Worm (Caenorhabditis elegans): ENCODE data around the gene egl-44.

The egl-44 gene

DNA sequence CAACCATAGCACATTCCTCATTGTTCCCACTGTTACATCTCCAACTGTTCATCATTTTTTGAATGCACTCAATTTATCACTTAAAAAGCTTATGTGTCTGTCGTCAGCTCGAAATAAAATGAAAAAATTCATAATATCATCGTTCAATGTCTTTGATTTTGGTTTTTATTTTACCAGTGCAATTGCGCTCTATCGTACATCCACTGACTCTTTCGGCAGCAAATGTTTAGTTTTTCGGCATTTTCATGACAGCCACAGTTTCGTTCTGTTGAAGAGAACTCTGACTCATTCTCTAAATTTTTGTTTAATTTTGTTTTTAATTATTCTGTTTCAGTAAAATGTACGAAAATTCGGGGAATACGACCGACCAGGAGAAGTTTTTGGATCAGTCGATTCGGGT is 21.1 kb upstream of the egl-44 start, which contains the start of gene vps-35:
TSS of gene vps-35 (plus strand) at position 335 of the 400 bp plus-strand sequence.
- TF ChIP-seq hnd-1 (tag; optimal IDR thresholded peaks at IDR 0.05) (no peak), F13C5.2 (tag; optimal IDR thresholded peaks at IDR 0.05) (no peak), flt-1 (GFP tag; IDR thresholded peaks at IDR 0.05) (no peak), ceh-13 (GFP tag; optimal IDR thresholded peaks at IDR 0.05) (no peak), ceh-36 (tag; optimal IDR thresholded peaks at IDR 0.05) (no peak), ama-1 (optimal IDR thresholded peaks at IDR 0.05) (no peak), pes-1 (GFP tag; IDR thresholded peaks at IDR 0.05) (no peak), scrt-1 (GFP tag; IDR thresholded peaks at IDR 0.05) (no peak), B0310.2 (tag; optimal IDR thresholded peaks at IDR 0.05) (no peak), aly-1 (tag; optimal IDR thresholded peaks at IDR 0.05) (no peak), tra-4 (tag; optimal IDR thresholded peaks at IDR 0.05) (no peak), sea-1 (GFP tag; conservative IDR thresholded peaks at IDR 0.05) (no peak), ets-7 (tag; optimal IDR thresholded peaks at IDR 0.05) (no peak), tbx-11 (GFP tag; IDR thresholded peaks at IDR 0.05) (no peak), hmg-4 (GFP tag; optimal IDR thresholded peaks at IDR 0.05) (no peak), tbx-37 (GFP tag; conservative IDR thresholded peaks at IDR 0.05) (no peak), hmbx-1 (tag; optimal IDR thresholded peaks at IDR 0.05) (no peak)

DNA sequence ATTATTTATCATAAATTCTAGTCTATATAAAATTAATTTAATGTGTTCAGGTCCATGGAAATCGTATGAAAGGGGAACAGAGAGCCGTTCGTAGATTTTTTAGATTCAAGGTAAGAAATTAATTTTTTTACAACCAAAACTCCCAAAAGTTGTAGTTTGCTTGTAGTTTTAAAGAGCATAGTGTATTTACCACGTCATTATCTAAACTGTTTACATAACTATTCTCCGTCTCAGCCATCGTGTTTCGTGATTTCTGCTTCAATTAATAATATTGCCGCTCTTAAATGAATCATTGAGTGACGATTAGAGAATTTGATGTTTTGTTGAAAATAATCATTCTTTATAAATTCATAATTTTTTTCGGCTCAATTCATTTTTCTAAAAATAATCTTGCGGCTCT is 17.3 kb upstream of the egl-44 start, which contains the start of gene cgt-3:
TSS of gene cgt-3 (plus strand) at position 51 of the 400 bp plus-strand sequence.
- no peak for TF ChIP-seq ceh-36 (tag; optimal IDR thresholded peaks at IDR 0.05)
- TF ChIP-seq F13C5.2 (tag; optimal IDR thresholded peaks at IDR 0.05), result no peak

- no peak for TF ChIP-seq aly-1 (tag; optimal IDR thresholded peaks at IDR 0.05)
- no peak for TF ChIP-seq ceh-13 (GFP tag; optimal IDR thresholded peaks at IDR 0.05)
- TF ChIP-seq flt-1 (GFP tag; IDR thresholded peaks at IDR 0.05), result no peak
- no peak for TF ChIP-seq tbx-37 (GFP tag; conservative IDR thresholded peaks at IDR 0.05)
- no peak for TF ChIP-seq hnd-1 (tag; optimal IDR thresholded peaks at IDR 0.05)
- TF ChIP-seq pes-1 (GFP tag; IDR thresholded peaks at IDR 0.05), result no peak
- TF ChIP-seq ceh-36 (tag; optimal IDR thresholded peaks at IDR 0.05), result no peak
- no peak for TF ChIP-seq scrt-1 (GFP tag; IDR thresholded peaks at IDR 0.05)
- no peak for TF ChIP-seq F13C5.2 (tag; optimal IDR thresholded peaks at IDR 0.05)
Observed at ce11 chrII:5911939-5912523, 16.6 kb upstream of the egl-44 start.

ce11 chrII:5913897-5914296 is 14.7 kb upstream of the egl-44 start:
- no peak for TF ChIP-seq tra-4 (tag; optimal IDR thresholded peaks at IDR 0.05)
- no peak for TF ChIP-seq B0310.2 (tag; optimal IDR thresholded peaks at IDR 0.05)
- no peak for TF ChIP-seq aly-1 (tag; optimal IDR thresholded peaks at IDR 0.05)
- no peak for TF ChIP-seq flt-1 (GFP tag; IDR thresholded peaks at IDR 0.05)
- no peak for TF ChIP-seq F13C5.2 (tag; optimal IDR thresholded peaks at IDR 0.05)
- TF ChIP-seq ceh-36 (tag; optimal IDR thresholded peaks at IDR 0.05), result no peak
- TF ChIP-seq tbx-37 (GFP tag; conservative IDR thresholded peaks at IDR 0.05), result no peak
- TF ChIP-seq scrt-1 (GFP tag; IDR thresholded peaks at IDR 0.05), result no peak
- TF ChIP-seq ama-1 (optimal IDR thresholded peaks at IDR 0.05), result no peak
- TF ChIP-seq ets-7 (tag; optimal IDR thresholded peaks at IDR 0.05), result no peak
- no peak for TF ChIP-seq hnd-1 (tag; optimal IDR thresholded peaks at IDR 0.05)
- no peak for TF ChIP-seq ceh-13 (GFP tag; optimal IDR thresholded peaks at IDR 0.05)
- no peak for TF ChIP-seq tbx-11 (GFP tag; IDR thresholded peaks at IDR 0.05)
- no peak for TF ChIP-seq hmg-4 (GFP tag; optimal IDR thresholded peaks at IDR 0.05)
- no peak for TF ChIP-seq sea-1 (GFP tag; conservative IDR thresholded peaks at IDR 0.05)
- TF ChIP-seq pes-1 (GFP tag; IDR thresholded peaks at IDR 0.05), result no peak

- TF ChIP-seq tbx-37 (GFP tag; conservative IDR thresholded peaks at IDR 0.05), result no peak
- TF ChIP-seq tbx-11 (GFP tag; IDR thresholded peaks at IDR 0.05), result no peak
Observed at ce11 chrII:5917010-5917472, 11.6 kb upstream of the egl-44 start, which contains the start of gene frh-1. Gene frh-1 (plus strand): TSS chrII:5917422.

- TF ChIP-seq hnd-1 (tag; optimal IDR thresholded peaks at IDR 0.05) (no peak), sea-1 (GFP tag; conservative IDR thresholded peaks at IDR 0.05) (no peak), aly-1 (tag; optimal IDR thresholded peaks at IDR 0.05) (no peak), tbx-11 (GFP tag; IDR thresholded peaks at IDR 0.05) (no peak), B0310.2 (tag; optimal IDR thresholded peaks at IDR 0.05) (no peak), ceh-36 (tag; optimal IDR thresholded peaks at IDR 0.05) (no peak), hmbx-1 (tag; optimal IDR thresholded peaks at IDR 0.05) (no peak), F13C5.2 (tag; optimal IDR thresholded peaks at IDR 0.05) (no peak), ama-1 (optimal IDR thresholded peaks at IDR 0.05) (no peak), tra-4 (tag; optimal IDR thresholded peaks at IDR 0.05) (no peak), flt-1 (GFP tag; IDR thresholded peaks at IDR 0.05) (no peak), ets-7 (tag; optimal IDR thresholded peaks at IDR 0.05) (no peak), tbx-37 (GFP tag; conservative IDR thresholded peaks at IDR 0.05) (no peak), scrt-1 (GFP tag; IDR thresholded peaks at IDR 0.05) (no peak)
Observed at ce11 chrII:5918149-5918697, 10.4 kb upstream of the egl-44 start, which contains the start of gene ptp-2. Gene ptp-2 (plus strand): TSS chrII:5918647.

DNA sequence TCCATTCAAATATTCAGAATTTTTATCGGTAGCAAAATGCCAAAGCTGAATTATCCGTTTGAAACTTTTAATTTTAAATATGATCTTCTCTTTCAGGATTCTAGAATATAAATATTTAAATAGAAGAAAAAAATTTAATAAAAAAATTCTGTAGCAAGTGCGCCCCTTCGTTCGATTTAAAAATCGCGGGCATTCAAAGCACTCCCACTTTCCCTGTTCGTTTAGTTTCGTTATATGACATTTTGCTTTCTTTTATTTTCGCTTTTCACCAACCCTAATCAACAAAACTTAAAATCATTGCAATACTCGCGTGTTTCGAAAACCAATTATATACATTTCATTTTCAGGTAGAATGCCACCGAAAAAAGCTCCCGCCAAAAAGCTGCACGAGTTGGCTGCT is 7.0 kb upstream of the egl-44 start, which contains the start of gene vrk-1:
TSS of gene vrk-1 (plus strand) at position 348 of the 400 bp plus-strand sequence.
- TF ChIP-seq pes-1 (GFP tag; IDR thresholded peaks at IDR 0.05) (no peak), ceh-36 (tag; optimal IDR thresholded peaks at IDR 0.05) (no peak), hmbx-1 (tag; optimal IDR thresholded peaks at IDR 0.05) (no peak), scrt-1 (GFP tag; IDR thresholded peaks at IDR 0.05) (no peak), ets-7 (tag; optimal IDR thresholded peaks at IDR 0.05) (no peak), ama-1 (optimal IDR thresholded peaks at IDR 0.05) (no peak), F13C5.2 (tag; optimal IDR thresholded peaks at IDR 0.05) (no peak), tbx-11 (GFP tag; IDR thresholded peaks at IDR 0.05) (no peak)
